Fruit fly (Drosophila melanogaster) whole organism, embryonic: Measurements from ENCODE around the gene Eip75B.

Experiments
- CG1024 ChIP-seq: fragments of 200-800 bp; sonication (Bioruptor generic); IDR thresholded peaks from 2 replicates; pipeline ENCODE4 v1.3.6; 2022; ENCODE audit warnings: missing biosample characterization, missing genetic modification characterization
- CG10274 ChIP-seq: fragments of 200-800 bp; sonication (Bioruptor generic); optimal IDR thresholded peaks from 3 replicates; lab custom pipeline; 2017; ENCODE audit warnings: missing biosample characterization, mild to moderate bottlenecking, missing genetic modification characterization
- CG10431 ChIP-seq: fragments of 200-800 bp; sonication (Bioruptor generic); optimal IDR thresholded peaks from 3 replicates; lab custom pipeline; 2018; ENCODE audit warnings: missing biosample characterization, mild to moderate bottlenecking, missing genetic modification characterization
- CG10565 ChIP-seq: fragments of 200-800 bp; sonication (Bioruptor generic); optimal IDR thresholded peaks from 3 replicates; lab custom pipeline; 2016; ENCODE audit warnings: missing biosample characterization, mild to moderate bottlenecking, missing genetic modification characterization
- CG11560 ChIP-seq: fragments of 200-800 bp; sonication (Bioruptor generic); IDR thresholded peaks from 3 replicates; pipeline ENCODE4 v1.3.6; 2022; ENCODE audit warnings: missing biosample characterization, missing genetic modification characterization
- CG12219 ChIP-seq: fragments of 200-800 bp; sonication (Bioruptor generic); optimal IDR thresholded peaks from 3 replicates; lab custom pipeline; 2018; ENCODE audit warnings: missing biosample characterization, mild to moderate bottlenecking, missing genetic modification characterization
- CG13775 ChIP-seq: fragments of 200-800 bp; sonication (Bioruptor generic); optimal IDR thresholded peaks from 3 replicates; lab custom pipeline; 2017; ENCODE audit warnings: missing biosample characterization, mild to moderate bottlenecking, missing genetic modification characterization
- CG14050 ChIP-seq: fragments of 200-800 bp; sonication (Bioruptor generic); IDR thresholded peaks from 3 replicates; pipeline ENCODE4 v1.3.6; 2022; ENCODE audit warnings: missing biosample characterization, missing genetic modification characterization
- CG14710 ChIP-seq: fragments of 200-800 bp; sonication (Bioruptor generic); optimal IDR thresholded peaks from 3 replicates; lab custom pipeline; 2019; ENCODE audit warnings: missing biosample characterization, mild to moderate bottlenecking, missing genetic modification characterization, moderate library complexity
- CG15011 ChIP-seq: fragments of 200-800 bp; sonication (Bioruptor generic); optimal IDR thresholded peaks from 3 replicates; lab custom pipeline; 2018; ENCODE audit warnings: missing biosample characterization, mild to moderate bottlenecking, missing genetic modification characterization
- CG17361 ChIP-seq: fragments of 200-800 bp; sonication (Bioruptor generic); IDR thresholded peaks from 3 replicates; pipeline ENCODE4 v1.3.6; 2022; ENCODE audit warnings: missing biosample characterization, missing genetic modification characterization
- CG18476 ChIP-seq: fragments of 200-800 bp; sonication (Bioruptor generic); optimal IDR thresholded peaks from 2 replicates; lab custom pipeline; 2016; ENCODE audit warnings: missing biosample characterization, mild to moderate bottlenecking, missing genetic modification characterization
- CG30020 ChIP-seq: fragments of 200-800 bp; optimal IDR thresholded peaks from 2 replicates; lab custom pipeline; 2019; ENCODE audit warnings: missing biosample characterization, mild to moderate bottlenecking, missing genetic modification characterization, moderate library complexity
- CG3065 ChIP-seq: fragments of 200-800 bp; sonication (Bioruptor generic); optimal IDR thresholded peaks from 2 replicates; lab custom pipeline; 2016; ENCODE audit warnings: missing biosample characterization, missing genetic modification characterization
- CG4282 ChIP-seq: fragments of 200-800 bp; sonication (Bioruptor generic); optimal IDR thresholded peaks from 2 replicates; lab custom pipeline; 2016; ENCODE audit warnings: missing biosample characterization, missing genetic modification characterization
- CG4820 ChIP-seq: fragments of 200-800 bp; sonication (Bioruptor generic); optimal IDR thresholded peaks from 3 replicates; lab custom pipeline; 2016; ENCODE audit warnings: missing biosample characterization, missing genetic modification characterization
- CG5953 ChIP-seq: fragments of 200-800 bp; sonication (Bioruptor generic); IDR thresholded peaks from 2 replicates; pipeline ENCODE4 v1.3.6; 2022; ENCODE audit warnings: missing biosample characterization, missing genetic modification characterization
- CG6254 ChIP-seq: fragments of 200-800 bp; sonication (Bioruptor generic); optimal IDR thresholded peaks from 3 replicates; lab custom pipeline; 2017; ENCODE audit warnings: mild to moderate bottlenecking, missing biosample characterization, missing genetic modification reagents, missing genetic modification characterization
- CG6683 ChIP-seq: fragments of 200-800 bp; sonication (Bioruptor generic); optimal IDR thresholded peaks from 2 replicates; lab custom pipeline; 2017; ENCODE audit warnings: missing biosample characterization, mild to moderate bottlenecking, missing genetic modification characterization, missing genetic modification reagents
- CG6765 ChIP-seq: fragments of 200-800 bp; sonication (Bioruptor generic); optimal IDR thresholded peaks from 3 replicates; lab custom pipeline; 2017; ENCODE audit warnings: missing biosample characterization, mild to moderate bottlenecking, missing genetic modification characterization
- CG7928 ChIP-seq: fragments of 200-800 bp; sonication (Bioruptor generic); optimal IDR thresholded peaks from 2 replicates; lab custom pipeline; 2017; ENCODE audit warnings: missing biosample characterization, mild to moderate bottlenecking, missing genetic modification characterization
- CG8089 ChIP-seq: fragments of 200-800 bp; sonication (Bioruptor generic); optimal IDR thresholded peaks from 3 replicates; lab custom pipeline; 2016; ENCODE audit warnings: missing biosample characterization, missing genetic modification characterization
- CG8281 ChIP-seq: fragments of 200-800 bp; sonication (Bioruptor generic); optimal IDR thresholded peaks from 2 replicates; lab custom pipeline; 2018; ENCODE audit warnings: missing biosample characterization, mild to moderate bottlenecking, missing genetic modification characterization, moderate library complexity
- CG8478 ChIP-seq: fragments of >200 bp; optimal IDR thresholded peaks from 2 replicates; lab custom pipeline; 2018
- CrebB ChIP-seq: fragments of 200-800 bp; sonication (Bioruptor generic); optimal IDR thresholded peaks from 3 replicates; lab custom pipeline; 2018; ENCODE audit warnings: missing biosample characterization, mild to moderate bottlenecking, missing genetic modification characterization
- Dbx ChIP-seq: fragments of 200-800 bp; sonication (Bioruptor generic); IDR thresholded peaks from 3 replicates; pipeline ENCODE4 v1.3.6; 2022; ENCODE audit warnings: missing biosample characterization, missing genetic modification characterization
- Dek ChIP-seq: fragments of 200-800 bp; sonication (Bioruptor generic); optimal IDR thresholded peaks from 3 replicates; lab custom pipeline; 2019; ENCODE audit warnings: missing biosample characterization, mild to moderate bottlenecking, missing genetic modification characterization, moderate library complexity
- Dll ChIP-seq: fragments of 200-800 bp; sonication (Bioruptor generic); IDR thresholded peaks from 4 replicates; pipeline ENCODE4 v1.3.6; 2022; ENCODE audit warnings: missing biosample characterization, missing genetic modification characterization; ENCODE audit not compliant: partially characterized antibody
- H15 ChIP-seq: fragments of 200-800 bp; sonication (Bioruptor generic); IDR thresholded peaks from 3 replicates; pipeline ENCODE4 v1.3.6; 2022; ENCODE audit warnings: missing biosample characterization, missing genetic modification characterization
- Kr ChIP-seq: fragments of 200-800 bp; sonication (Bioruptor generic); optimal IDR thresholded peaks from 2 replicates; lab custom pipeline; 2017; ENCODE audit warnings: missing biosample characterization, mild to moderate bottlenecking, missing genetic modification characterization
- MESR4 ChIP-seq: fragments of 200-800 bp; sonication (Bioruptor generic); optimal IDR thresholded peaks from 2 replicates; lab custom pipeline; 2018; ENCODE audit warnings: missing biosample characterization, mild to moderate bottlenecking, missing genetic modification characterization, moderate library complexity
- Taf1 ChIP-seq: fragments of 200-800 bp; sonication (Bioruptor generic); IDR thresholded peaks from 2 replicates; pipeline ENCODE4 v1.3.6; 2022; ENCODE audit warnings: missing biosample characterization, missing genetic modification characterization
- Vsx1 ChIP-seq: fragments of 200-800 bp; sonication (Bioruptor generic); optimal IDR thresholded peaks from 2 replicates; lab custom pipeline; 2017; ENCODE audit warnings: missing biosample characterization, mild to moderate bottlenecking, missing genetic modification characterization, missing genetic modification reagents
- YL-1 ChIP-seq: fragments of 200-800 bp; sonication (Bioruptor generic); optimal IDR thresholded peaks from 3 replicates; lab custom pipeline; 2017; ENCODE audit warnings: missing biosample characterization, mild to moderate bottlenecking, missing genetic modification characterization
- az2 ChIP-seq: fragments of 200-800 bp; sonication (Bioruptor generic); optimal IDR thresholded peaks from 3 replicates; lab custom pipeline; 2016; ENCODE audit warnings: missing biosample characterization, missing genetic modification characterization
- btn ChIP-seq: fragments of 200-800 bp; sonication (Bioruptor generic); optimal IDR thresholded peaks from 2 replicates; lab custom pipeline; 2016; ENCODE audit warnings: missing biosample characterization, missing genetic modification characterization
- caup ChIP-seq: fragments of 200-800 bp; sonication (Bioruptor generic); optimal IDR thresholded peaks from 3 replicates; lab custom pipeline; 2017; ENCODE audit warnings: missing biosample characterization, mild to moderate bottlenecking, missing genetic modification characterization, moderate library complexity; ENCODE audit not compliant: severe bottlenecking
- chn ChIP-seq: fragments of 200-800 bp; sonication (Bioruptor generic); optimal IDR thresholded peaks from 2 replicates; lab custom pipeline; 2016; ENCODE audit warnings: missing biosample characterization, missing genetic modification characterization
- emc ChIP-seq: fragments of 200-800 bp; sonication (Bioruptor generic); optimal IDR thresholded peaks from 2 replicates; lab custom pipeline; 2016; ENCODE audit warnings: missing biosample characterization, missing genetic modification characterization
- hb ChIP-seq: fragments of 200-800 bp; sonication (Bioruptor generic); IDR thresholded peaks from 3 replicates; pipeline ENCODE4 v1.3.6; 2022; ENCODE audit warnings: missing biosample characterization, missing genetic modification characterization; ENCODE audit not compliant: partially characterized antibody
- inv ChIP-seq: fragments of 200-800 bp; sonication (Bioruptor generic); IDR thresholded peaks from 2 replicates; pipeline ENCODE4 v1.3.6; 2022; ENCODE audit warnings: missing biosample characterization, missing genetic modification characterization; ENCODE audit not compliant: partially characterized antibody
- lbe ChIP-seq: fragments of 200-800 bp; sonication (Bioruptor generic); optimal IDR thresholded peaks from 2 replicates; lab custom pipeline; 2016; ENCODE audit warnings: missing biosample characterization, mild to moderate bottlenecking, missing genetic modification characterization
- lilli ChIP-seq: fragments of 200-800 bp; sonication (Bioruptor generic); optimal IDR thresholded peaks from 3 replicates; lab custom pipeline; 2016; ENCODE audit warnings: missing biosample characterization, missing genetic modification characterization
- p53 ChIP-seq: fragments of 200-800 bp; sonication (Bioruptor generic); optimal IDR thresholded peaks from 2 replicates; lab custom pipeline; 2016; ENCODE audit warnings: missing biosample characterization, missing genetic modification characterization
- phol ChIP-seq: fragments of 200-800 bp; sonication (Bioruptor generic); optimal IDR thresholded peaks from 3 replicates; lab custom pipeline; 2018; ENCODE audit warnings: missing biosample characterization, mild to moderate bottlenecking, missing genetic modification characterization, moderate library complexity
- psq ChIP-seq: fragments of 200-800 bp; sonication (Bioruptor generic); optimal IDR thresholded peaks from 2 replicates; lab custom pipeline; 2017; ENCODE audit warnings: missing biosample characterization, missing genetic modification characterization
- row ChIP-seq: fragments of 200-800 bp; sonication (Bioruptor generic); IDR thresholded peaks from 3 replicates; pipeline ENCODE4 v1.3.6; 2022; ENCODE audit warnings: missing biosample characterization, missing genetic modification characterization
- seq ChIP-seq: fragments of 200-800 bp; sonication (Bioruptor generic); IDR thresholded peaks from 2 replicates; pipeline ENCODE4 v1.3.6; 2022; ENCODE audit warnings: missing biosample characterization, missing genetic modification characterization
- sim ChIP-seq: fragments of 200-800 bp; sonication (Bioruptor generic); IDR thresholded peaks from 2 replicates; pipeline ENCODE4 v1.3.6; 2022; ENCODE audit warnings: missing biosample characterization, missing genetic modification characterization
- sima ChIP-seq: fragments of 200-800 bp; sonication (Bioruptor generic); optimal IDR thresholded peaks from 2 replicates; lab custom pipeline; 2016; ENCODE audit warnings: missing biosample characterization, missing genetic modification characterization
- sr ChIP-seq: fragments of 200-800 bp; sonication (Bioruptor generic); IDR thresholded peaks from 3 replicates; pipeline ENCODE4 v1.3.6; 2022; ENCODE audit warnings: missing biosample characterization, missing genetic modification characterization

Eip75B gene

DNA sequence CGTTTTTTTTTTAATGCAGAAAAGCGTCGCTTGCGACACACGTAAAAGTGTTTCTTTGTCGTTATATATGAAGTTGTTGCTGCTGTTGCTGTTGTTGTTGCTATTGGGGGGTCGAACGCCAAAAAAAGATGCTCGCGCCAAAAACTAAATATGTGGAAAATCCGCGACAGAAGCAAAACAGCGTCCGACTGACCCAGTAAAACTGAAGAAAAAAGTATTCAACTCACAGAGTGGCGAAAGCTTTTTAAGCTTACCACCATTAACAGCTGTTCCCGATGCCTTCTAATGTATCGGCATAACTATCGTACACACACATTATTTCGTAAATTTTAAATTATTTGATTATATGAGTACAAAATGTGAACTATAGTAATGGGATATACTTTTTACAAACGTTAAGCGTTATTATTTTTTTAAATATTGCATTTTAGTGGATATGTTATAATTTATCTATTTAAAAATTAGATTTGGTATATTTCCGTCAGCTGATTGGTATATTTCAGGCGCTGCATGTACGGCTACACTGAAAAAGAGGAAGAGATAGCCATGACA, 156.8 kb downstream of the Eip75B start, which contains the start of the genes Prestin and Wdr92 (continued):
- TF ChIP-seq caup (GFP tag; lab: Kevin White, UChicago) (peak; percentile 67), Vsx1 (GFP tag; lab: Kevin White, UChicago) (peak; percentile 6), CG17361 (GFP tag; lab: Robert Waterston, UW) (peak; percentile 35; the same call in 2 of the 3 replicates), CrebB (tag; lab: Kevin White, UChicago) (no peak), CG8089 (GFP tag; lab: Kevin White, UChicago) (no peak), lbe (GFP tag; lab: Kevin White, UChicago) (peak; percentile 53), Dbx (peak; percentile 63; the same call in 2 of the 3 replicates), CG4820 (no peak), lilli (GFP tag; lab: Kevin White, UChicago) (peak; percentile 10), seq (GFP tag; lab: Robert Waterston, UW) (0 out of 2 replicates have a peak, but pooled peaks have one; percentile 29), CG11560 (tag; lab: Robert Waterston, UW) (no peak), CG14710 (tag; lab: Kevin White, UChicago) (peak; percentile 53), CG8281 (no peak), YL-1 (peak; percentile 55), CG15011 (GFP tag; lab: Kevin White, UChicago) (no peak), chn (no peak), sr (peak; percentile 3; the same call in 1 of the 3 replicates), az2 (no peak), CG10431 (GFP tag; lab: Kevin White, UChicago) (no peak), sima (no peak), p53 (GFP tag; lab: Kevin White, UChicago) (no peak), row (GFP tag; lab: Robert Waterston, UW) (peak; percentile 72), CG18476 (GFP tag; lab: Kevin White, UChicago) (no peak), CG30020 (tag; lab: Kevin White, UChicago) (peak; percentile 21), inv (GFP tag; lab: Robert Waterston, UW) (peak; percentile 76), H15 (GFP tag; lab: Robert Waterston, UW) (no peak), CG6765 (GFP tag; lab: Kevin White, UChicago) (no peak), CG6683 (GFP tag; lab: Kevin White, UChicago) (no peak), CG8478 (lab: Kevin White, UChicago) (no peak), CG13775 (GFP tag; lab: Kevin White, UChicago) (peak; percentile 4), CG7928 (no peak), Dll (GFP tag; lab: Robert Waterston, UW) (peak; percentile 94), psq (peak; percentile 6), phol (tag; lab: Kevin White, UChicago) (peak; percentile 45), CG10274 (no peak), Kr (no peak), CG4282 (no peak), emc (GFP tag; lab: Kevin White, UChicago) (no peak), CG14050 (GFP tag; lab: Robert Waterston, UW) (no peak), CG12219 (GFP tag; lab: Kevin White, UChicago) (no peak), CG6254 (GFP tag; lab: Kevin White, UChicago) (no peak), CG10565 (GFP tag; lab: Kevin White, UChicago) (no peak), sim (no peak), CG3065 (GFP tag; lab: Kevin White, UChicago) (no peak), btn (GFP tag; lab: Kevin White, UChicago) (no peak), CG5953 (no peak), Dek (peak; percentile 35), hb (GFP tag; lab: Robert Waterston, UW) (peak; percentile 70; the same call in 1 of the 3 replicates), Taf1 (GFP tag; lab: Robert Waterston, UW) (no peak), CG1024 (no peak), MESR4 (GFP tag; lab: Kevin White, UChicago) (no peak)
